Worm (Caenorhabditis elegans) whole organism, mixed stage, embryonic: ENCODE measurements around the gene acr-12.

Source experiments
- M03D4.4 ChIP-seq: sonication (generic microtip); optimal IDR thresholded peaks from 2 replicates; lab custom pipeline; 2017; ENCODE audit warnings: mild to moderate bottlenecking, missing genetic modification characterization, missing compliant biosample characterization
- bed-3 ChIP-seq: fragments of 200-800 bp; sonication (Bioruptor generic); optimal IDR thresholded peaks from 3 replicates; lab custom pipeline; 2018; ENCODE audit warnings: mild to moderate bottlenecking, missing genetic modification characterization, moderate library complexity, missing compliant biosample characterization
- blmp-1 ChIP-seq: fragments of 150-350 bp; optimal IDR thresholded peaks from 2 replicates; lab custom pipeline; 2014; ENCODE audit warnings: missing biosample characterization, missing genetic modification characterization
- ceh-39 ChIP-seq: fragments of 150-350 bp; optimal IDR thresholded peaks from 2 replicates; lab custom pipeline; 2014; ENCODE audit warnings: missing biosample characterization, missing genetic modification characterization
- ceh-43 ChIP-seq: fragments of 200-800 bp; sonication (Bioruptor generic); optimal IDR thresholded peaks from 2 replicates; lab custom pipeline; 2018; ENCODE audit warnings: mild to moderate bottlenecking, missing genetic modification characterization, moderate library complexity, missing compliant biosample characterization
- ceh-83 ChIP-seq: fragments of 200-800 bp; sonication (Bioruptor generic); optimal IDR thresholded peaks from 2 replicates; lab custom pipeline; 2018; ENCODE audit warnings: mild to moderate bottlenecking, missing genetic modification characterization, missing compliant biosample characterization
- ces-1 ChIP-seq: fragments of 150-350 bp; optimal IDR thresholded peaks from 2 replicates; lab custom pipeline; 2014; ENCODE audit warnings: missing biosample characterization, missing genetic modification reagents, missing genetic modification characterization
- cnd-1 ChIP-seq: fragments of 200-800 bp; sonication (Bioruptor generic); optimal IDR thresholded peaks from 2 replicates; lab custom pipeline; 2018; ENCODE audit warnings: mild to moderate bottlenecking, missing genetic modification characterization, missing compliant biosample characterization
- drap-1 ChIP-seq: fragments of 200-800 bp; sonication (Bioruptor generic); optimal IDR thresholded peaks from 3 replicates; lab custom pipeline; 2018; ENCODE audit warnings: mild to moderate bottlenecking, missing genetic modification characterization, missing compliant biosample characterization
- elt-1 ChIP-seq: sonication (generic microtip); optimal IDR thresholded peaks from 2 replicates; lab custom pipeline; 2017; ENCODE audit warnings: missing genetic modification characterization, mild to moderate bottlenecking, missing compliant biosample characterization, antibody characterized with exemption, moderate library complexity, borderline replicate concordance; ENCODE audit not compliant: insufficient read depth
- elt-3 ChIP-seq: fragments of 150-350 bp; optimal IDR thresholded peaks from 2 replicates; lab custom pipeline; 2014; ENCODE audit warnings: missing biosample characterization, missing genetic modification characterization
- flh-1 ChIP-seq: fragments of 200-800 bp; sonication (Bioruptor generic); optimal IDR thresholded peaks from 2 replicates; lab custom pipeline; 2018; ENCODE audit warnings: mild to moderate bottlenecking, missing genetic modification characterization, moderate library complexity, missing compliant biosample characterization
- ham-2 ChIP-seq: fragments of 200-800 bp; sonication (Bioruptor generic); optimal IDR thresholded peaks from 2 replicates; lab custom pipeline; 2018; ENCODE audit warnings: mild to moderate bottlenecking, missing genetic modification characterization, missing compliant biosample characterization
- hlh-1 ChIP-seq: fragments of 150-350 bp; optimal IDR thresholded peaks from 2 replicates; lab custom pipeline; 2014; ENCODE audit warnings: missing biosample characterization, missing genetic modification reagents, missing genetic modification characterization
- lin-13 ChIP-seq: fragments of 150-350 bp; optimal IDR thresholded peaks from 2 replicates; lab custom pipeline; 2014; ENCODE audit warnings: missing biosample characterization, missing genetic modification characterization
- lin-32 ChIP-seq: fragments of 200-800 bp; sonication (Bioruptor generic); optimal IDR thresholded peaks from 2 replicates; lab custom pipeline; 2018; ENCODE audit warnings: mild to moderate bottlenecking, missing genetic modification characterization, missing compliant biosample characterization
- lsy-2 ChIP-seq: fragments of 150-350 bp; optimal IDR thresholded peaks from 2 replicates; lab custom pipeline; 2014; ENCODE audit warnings: missing biosample characterization, missing genetic modification characterization
- mab-5 ChIP-seq: fragments of 150-350 bp; optimal IDR thresholded peaks from 2 replicates; lab custom pipeline; 2014; ENCODE audit warnings: missing biosample characterization, missing genetic modification characterization
- mep-1 ChIP-seq: fragments of 150-350 bp; optimal IDR thresholded peaks from 2 replicates; lab custom pipeline; 2017; ENCODE audit warnings: missing biosample characterization, missing genetic modification reagents, missing genetic modification characterization, inconsistent platforms
- mls-2 ChIP-seq: sonication (generic microtip); optimal IDR thresholded peaks from 2 replicates; lab custom pipeline; 2016; ENCODE audit warnings: mild to moderate bottlenecking, missing genetic modification characterization, moderate library complexity, missing compliant biosample characterization
- nhr-12 ChIP-seq: fragments of 150-350 bp; optimal IDR thresholded peaks from 2 replicates; lab custom pipeline; 2014; ENCODE audit warnings: missing biosample characterization, missing genetic modification characterization
- nhr-2 ChIP-seq: fragments of 150-350 bp; optimal IDR thresholded peaks from 2 replicates; lab custom pipeline; 2014; ENCODE audit warnings: missing biosample characterization, missing genetic modification characterization
- nhr-237 ChIP-seq: fragments of 150-350 bp; optimal IDR thresholded peaks from 2 replicates; lab custom pipeline; 2014; ENCODE audit warnings: missing biosample characterization, missing genetic modification characterization
- nhr-28 ChIP-seq: fragments of 150-350 bp; optimal IDR thresholded peaks from 2 replicates; lab custom pipeline; 2014; ENCODE audit warnings: missing biosample characterization, missing genetic modification characterization
- nhr-76 ChIP-seq: sonication (generic microtip); optimal IDR thresholded peaks from 2 replicates; lab custom pipeline; 2017; ENCODE audit warnings: missing biosample characterization, missing genetic modification characterization
- pha-4 ChIP-seq: fragments of 150-350 bp; optimal IDR thresholded peaks from 2 replicates; lab custom pipeline; 2018; ENCODE audit warnings: missing biosample characterization, missing genetic modification reagents, missing genetic modification characterization
- sem-2 ChIP-seq: fragments of 200-800 bp; sonication (Bioruptor generic); optimal IDR thresholded peaks from 2 replicates; lab custom pipeline; 2018; ENCODE audit warnings: mild to moderate bottlenecking, missing genetic modification characterization, missing compliant biosample characterization
- snpc-4 ChIP-seq: fragments of 150-350 bp; optimal IDR thresholded peaks from 2 replicates; lab custom pipeline; 2014; ENCODE audit warnings: missing biosample characterization, missing genetic modification characterization
- sptf-1 ChIP-seq: sonication (generic microtip); optimal IDR thresholded peaks from 2 replicates; lab custom pipeline; 2017; ENCODE audit warnings: mild to moderate bottlenecking, missing genetic modification characterization, moderate library complexity, missing compliant biosample characterization
- tbx-8 ChIP-seq: fragments of 200-800 bp; sonication (Bioruptor generic); optimal IDR thresholded peaks from 2 replicates; lab custom pipeline; 2018; ENCODE audit warnings: mild to moderate bottlenecking, missing genetic modification characterization, moderate library complexity, missing compliant biosample characterization
- unc-120 ChIP-seq: sonication (generic microtip); optimal IDR thresholded peaks from 2 replicates; lab custom pipeline; 2017; ENCODE audit warnings: missing genetic modification characterization, missing compliant biosample characterization; ENCODE audit not compliant: poor library complexity, severe bottlenecking
- unc-39 ChIP-seq: fragments of 150-350 bp; optimal IDR thresholded peaks from 2 replicates; lab custom pipeline; 2014; ENCODE audit warnings: missing biosample characterization, missing genetic modification characterization
- unc-62 ChIP-seq: fragments of 150-350 bp; optimal IDR thresholded peaks from 2 replicates; lab custom pipeline; 2014; ENCODE audit warnings: missing biosample characterization, missing genetic modification reagents, missing genetic modification characterization
- zip-8 ChIP-seq: fragments of 150-350 bp; optimal IDR thresholded peaks from 2 replicates; lab custom pipeline; 2014; ENCODE audit warnings: missing biosample characterization, missing genetic modification characterization
- ztf-11 ChIP-seq: fragments of 150-350 bp; optimal IDR thresholded peaks from 2 replicates; lab custom pipeline; 2014; ENCODE audit warnings: missing biosample characterization, missing genetic modification characterization

The acr-12 gene

DNA sequence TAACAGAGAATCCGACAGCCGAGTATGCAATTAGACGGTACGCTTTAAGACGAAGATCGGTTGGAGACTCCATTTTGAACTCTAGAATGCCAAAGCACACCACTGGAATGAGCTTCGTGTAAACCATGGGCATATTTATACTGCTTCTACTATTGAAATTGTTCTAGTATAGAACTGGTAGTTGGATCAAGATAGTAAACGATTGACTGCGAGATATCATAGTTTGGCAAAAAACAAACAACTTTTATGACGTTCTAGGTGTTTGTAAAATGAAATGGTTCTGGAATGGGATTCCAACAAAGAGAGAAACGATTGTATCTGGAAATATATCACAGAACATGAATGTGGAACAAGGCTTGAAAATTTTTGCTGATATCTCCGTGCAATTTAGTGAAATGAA lies 21.7 kb upstream of the acr-12 start, which contains the start of gene col-185:
Gene col-185 (minus strand): TSS at position 101 of the 400 bp plus-strand sequence.
- TF ChIP-seq unc-62 (GFP tag; lab: Kevin White, UChicago) = no peak
- no peak for TF ChIP-seq zip-8 (tag; lab: Kevin White, UChicago)
- TF ChIP-seq nhr-2 = no peak
- TF ChIP-seq sem-2 (GFP tag; lab: Kevin White, UChicago) = no peak
- no peak for TF ChIP-seq nhr-76
- TF ChIP-seq ces-1 (GFP tag; lab: Kevin White, UChicago) = no peak
- TF ChIP-seq unc-39 (tag; lab: Kevin White, UChicago) = no peak

DNA sequence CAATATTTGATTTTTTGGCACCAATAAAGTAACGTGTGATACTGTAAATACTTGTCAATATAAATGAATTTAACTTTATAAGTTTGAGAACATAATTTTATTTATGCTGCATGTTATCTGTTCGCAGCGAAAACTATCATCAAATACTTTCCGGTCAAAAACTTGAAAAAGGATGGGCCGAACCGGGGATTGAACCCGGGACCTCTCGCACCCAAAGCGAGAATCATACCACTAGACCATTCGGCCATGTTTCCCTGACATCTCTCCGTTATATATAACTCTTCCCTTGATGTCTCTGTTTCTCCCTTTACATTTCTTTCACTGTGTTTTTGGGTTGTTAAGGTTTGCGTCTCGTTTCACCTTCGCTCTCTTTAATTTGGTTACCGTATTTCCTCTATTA lies 20.9 kb upstream of the acr-12 start:
- no peak for TF ChIP-seq blmp-1 (tag; lab: Kevin White, UChicago)
- peak; percentile 72 for TF ChIP-seq sem-2 (GFP tag; lab: Kevin White, UChicago)
- peak; percentile 39 for TF ChIP-seq flh-1 (GFP tag; lab: Kevin White, UChicago)
- TF ChIP-seq lsy-2 (tag; lab: Kevin White, UChicago) = peak; percentile 8
- peak; percentile 86 for TF ChIP-seq unc-120 (tag; lab: Kevin White, UChicago)
- TF ChIP-seq elt-3 (tag; lab: Kevin White, UChicago) = no peak
- peak; percentile 29 for TF ChIP-seq unc-62 (GFP tag; lab: Kevin White, UChicago)
- peak; percentile 79 for TF ChIP-seq M03D4.4 (tag; lab: Kevin White, UChicago)
- TF ChIP-seq lin-13 (tag; lab: Kevin White, UChicago) = peak; percentile 17
- no peak for TF ChIP-seq pha-4
- TF ChIP-seq ceh-43 (GFP tag; lab: Kevin White, UChicago) = peak; percentile 82
- TF ChIP-seq ham-2 (GFP tag; lab: Kevin White, UChicago) = peak; percentile 44
- peak; percentile 90 for TF ChIP-seq cnd-1
- TF ChIP-seq ces-1 (GFP tag; lab: Kevin White, UChicago) = peak; percentile 14
- peak; percentile 80 for TF ChIP-seq ceh-83 (GFP tag; lab: Kevin White, UChicago)
- peak; percentile 47 for TF ChIP-seq nhr-28 (tag; lab: Kevin White, UChicago)
- peak; percentile 87 for TF ChIP-seq mls-2 (tag; lab: Kevin White, UChicago)
- TF ChIP-seq lin-32 (GFP tag; lab: Kevin White, UChicago) = peak; percentile 67
- TF ChIP-seq sptf-1 (tag; lab: Kevin White, UChicago) = peak; percentile 87
- peak; percentile 35 for TF ChIP-seq mep-1 (tag; lab: Kevin White, UChicago)
- peak; percentile 79 for TF ChIP-seq bed-3
- no peak for TF ChIP-seq nhr-2
- TF ChIP-seq tbx-8 (GFP tag; lab: Kevin White, UChicago) = peak; percentile 53
- TF ChIP-seq drap-1 (GFP tag; lab: Kevin White, UChicago) = peak; percentile 84
- TF ChIP-seq nhr-76 = no peak

DNA sequence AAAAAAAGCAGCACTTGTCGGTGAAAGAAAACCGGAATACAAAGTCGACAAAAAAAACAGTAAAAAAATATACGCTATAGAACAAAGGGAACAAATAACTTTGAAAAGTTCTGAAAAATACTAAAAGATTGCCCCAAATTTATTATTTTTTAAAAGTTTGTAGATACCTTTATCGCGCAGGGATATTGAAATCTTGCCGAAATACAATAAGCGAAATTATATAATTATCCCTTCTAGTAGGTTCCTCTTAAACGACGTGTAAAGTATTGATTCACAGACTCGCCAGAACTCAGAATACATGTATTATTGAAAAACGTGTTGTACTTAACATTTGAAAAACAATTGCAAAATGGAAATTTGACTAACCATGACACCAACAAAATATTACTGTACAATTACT lies 18.3 kb upstream of the acr-12 start:
- TF ChIP-seq ceh-43 (GFP tag; lab: Kevin White, UChicago) (no peak), mls-2 (tag; lab: Kevin White, UChicago) (no peak), nhr-12 (tag; lab: Kevin White, UChicago) (no peak), bed-3 (no peak), drap-1 (GFP tag; lab: Kevin White, UChicago) (no peak), mab-5 (tag; lab: Kevin White, UChicago) (no peak), ztf-11 (no peak), elt-3 (tag; lab: Kevin White, UChicago) (no peak), lin-13 (tag; lab: Kevin White, UChicago) (no peak), unc-62 (GFP tag; lab: Kevin White, UChicago) (no peak), flh-1 (GFP tag; lab: Kevin White, UChicago) (no peak), M03D4.4 (tag; lab: Kevin White, UChicago) (no peak), sem-2 (GFP tag; lab: Kevin White, UChicago) (no peak), nhr-28 (tag; lab: Kevin White, UChicago) (no peak), lin-32 (GFP tag; lab: Kevin White, UChicago) (no peak), nhr-237 (tag; lab: Kevin White, UChicago) (peak; percentile 93), lsy-2 (tag; lab: Kevin White, UChicago) (peak; percentile 49), ceh-39 (tag; lab: Kevin White, UChicago) (no peak), blmp-1 (tag; lab: Kevin White, UChicago) (no peak), unc-120 (tag; lab: Kevin White, UChicago) (no peak), sptf-1 (tag; lab: Kevin White, UChicago) (peak; percentile 42), unc-39 (tag; lab: Kevin White, UChicago) (no peak), ham-2 (GFP tag; lab: Kevin White, UChicago) (no peak), zip-8 (tag; lab: Kevin White, UChicago) (no peak), nhr-2 (no peak), snpc-4 (tag; lab: Kevin White, UChicago) (no peak), elt-1 (tag; lab: Kevin White, UChicago) (no peak), ces-1 (GFP tag; lab: Kevin White, UChicago) (peak; percentile 91), hlh-1 (tag; lab: Kevin White, UChicago) (no peak), cnd-1 (no peak)
